Fruit fly (Drosophila melanogaster) whole organism, embryonic: ENCODE results near the gene Pgant2.

Experiments used
- ATbp ChIP-seq: fragments of 200-800 bp; sonication (Bioruptor generic); optimal IDR thresholded peaks from 2 replicates; lab custom pipeline; 2017; ENCODE audit warnings: missing biosample characterization, mild to moderate bottlenecking, missing genetic modification characterization, missing genetic modification reagents
- Asciz ChIP-seq: fragments of 200-800 bp; sonication (Bioruptor generic); optimal IDR thresholded peaks from 2 replicates; lab custom pipeline; 2017; ENCODE audit warnings: missing biosample characterization, mild to moderate bottlenecking, missing genetic modification characterization, missing genetic modification reagents
- Atf-2 ChIP-seq: fragments of 200-800 bp; sonication (Bioruptor generic); optimal IDR thresholded peaks from 2 replicates; lab custom pipeline; 2016; ENCODE audit warnings: missing biosample characterization, missing genetic modification characterization
- Blimp-1 ChIP-seq: fragments of 200-800 bp; sonication (Bioruptor generic); optimal IDR thresholded peaks from 3 replicates; lab custom pipeline; 2018; ENCODE audit warnings: missing biosample characterization, missing genetic modification characterization, mild to moderate bottlenecking, moderate library complexity, missing genetic modification reagents
- CG13123 ChIP-seq: fragments of 200-800 bp; sonication (Bioruptor generic); optimal IDR thresholded peaks from 2 replicates; lab custom pipeline; 2016; ENCODE audit warnings: missing biosample characterization, missing genetic modification characterization
- CG14050 ChIP-seq: fragments of 200-800 bp; sonication (Bioruptor generic); IDR thresholded peaks from 3 replicates; pipeline ENCODE4 v1.3.6; 2022; ENCODE audit warnings: missing biosample characterization, missing genetic modification characterization
- CG15011 ChIP-seq: fragments of 200-800 bp; sonication (Bioruptor generic); optimal IDR thresholded peaks from 3 replicates; lab custom pipeline; 2018; ENCODE audit warnings: missing biosample characterization, mild to moderate bottlenecking, missing genetic modification characterization
- CG1529 ChIP-seq: fragments of 200-800 bp; sonication (Bioruptor generic); optimal IDR thresholded peaks from 3 replicates; lab custom pipeline; 2018; ENCODE audit warnings: missing biosample characterization, missing genetic modification characterization
- CG16815 ChIP-seq: fragments of 200-800 bp; sonication (Bioruptor generic); optimal IDR thresholded peaks from 3 replicates; lab custom pipeline; 2017; ENCODE audit warnings: missing biosample characterization, mild to moderate bottlenecking, missing genetic modification characterization
- CG17612 ChIP-seq: fragments of 200-800 bp; sonication (Bioruptor generic); IDR thresholded peaks from 2 replicates; pipeline ENCODE4 v1.3.6; 2022; ENCODE audit warnings: missing biosample characterization, missing genetic modification characterization
- CG17802 ChIP-seq: fragments of 200-800 bp; sonication (Bioruptor generic); optimal IDR thresholded peaks from 2 replicates; lab custom pipeline; 2018; ENCODE audit warnings: missing biosample characterization, mild to moderate bottlenecking, missing genetic modification characterization, moderate library complexity
- CG18599 ChIP-seq: fragments of 200-800 bp; sonication (Bioruptor generic); optimal IDR thresholded peaks from 3 replicates; lab custom pipeline; 2017; ENCODE audit warnings: missing biosample characterization, missing genetic modification characterization, mild to moderate bottlenecking, moderate library complexity, missing genetic modification reagents
- CG18764 ChIP-seq: fragments of 200-800 bp; sonication (Bioruptor generic); optimal IDR thresholded peaks from 3 replicates; lab custom pipeline; 2016; ENCODE audit warnings: missing biosample characterization, missing genetic modification characterization
- CG2129 ChIP-seq: fragments of 200-800 bp; sonication (Bioruptor generic); IDR thresholded peaks from 2 replicates; pipeline ENCODE4 v1.3.6; 2022; ENCODE audit warnings: missing biosample characterization, missing genetic modification characterization; ENCODE audit not compliant: partially characterized antibody
- CG2678 ChIP-seq: fragments of 200-800 bp; sonication (Bioruptor generic); optimal IDR thresholded peaks from 3 replicates; lab custom pipeline; 2019; ENCODE audit warnings: missing biosample characterization, mild to moderate bottlenecking, missing genetic modification characterization, moderate library complexity
- CG2712 ChIP-seq: fragments of 200-800 bp; optimal IDR thresholded peaks from 3 replicates; lab custom pipeline; 2019; ENCODE audit warnings: missing biosample characterization, mild to moderate bottlenecking, missing genetic modification characterization, moderate library complexity
- CG31365 ChIP-seq: fragments of 200-800 bp; sonication (Bioruptor generic); optimal IDR thresholded peaks from 2 replicates; lab custom pipeline; 2018; ENCODE audit warnings: missing biosample characterization, mild to moderate bottlenecking, missing genetic modification characterization
- CG3281 ChIP-seq: fragments of 200-800 bp; sonication (Bioruptor generic); optimal IDR thresholded peaks from 3 replicates; lab custom pipeline; 2017; ENCODE audit warnings: missing biosample characterization, mild to moderate bottlenecking, missing genetic modification characterization
- CG4707 ChIP-seq: fragments of 200-800 bp; sonication (Bioruptor generic); optimal IDR thresholded peaks from 2 replicates; lab custom pipeline; 2018; ENCODE audit warnings: missing biosample characterization, mild to moderate bottlenecking, missing genetic modification characterization, moderate library complexity
- CG6175 ChIP-seq: fragments of 200-800 bp; sonication (Bioruptor generic); IDR thresholded peaks from 3 replicates; pipeline ENCODE4 v1.3.6; 2022; ENCODE audit warnings: missing biosample characterization, missing genetic modification characterization
- CG7839 ChIP-seq: fragments of 200-800 bp; sonication (Bioruptor generic); optimal IDR thresholded peaks from 3 replicates; lab custom pipeline; 2018; ENCODE audit warnings: missing biosample characterization, mild to moderate bottlenecking, missing genetic modification characterization, moderate library complexity
- CG7987 ChIP-seq: fragments of 200-800 bp; sonication (Bioruptor generic); optimal IDR thresholded peaks from 2 replicates; lab custom pipeline; 2018; ENCODE audit warnings: missing biosample characterization, mild to moderate bottlenecking, missing genetic modification characterization, moderate library complexity
- CG8388 ChIP-seq: fragments of 200-800 bp; sonication (Bioruptor generic); optimal IDR thresholded peaks from 2 replicates; lab custom pipeline; 2019; ENCODE audit warnings: missing biosample characterization, mild to moderate bottlenecking, missing genetic modification characterization, moderate library complexity
- CG8944 ChIP-seq: fragments of 200-800 bp; sonication (Bioruptor generic); optimal IDR thresholded peaks from 3 replicates; lab custom pipeline; 2016; ENCODE audit warnings: missing biosample characterization, missing genetic modification characterization
- CG9215 ChIP-seq: fragments of 200-800 bp; sonication (Bioruptor generic); IDR thresholded peaks from 2 replicates; pipeline ENCODE4 v1.3.6; 2022; ENCODE audit warnings: missing biosample characterization, missing genetic modification characterization
- CG9817 ChIP-seq: fragments of 200-800 bp; sonication (Bioruptor generic); optimal IDR thresholded peaks from 2 replicates; lab custom pipeline; 2018; ENCODE audit warnings: missing biosample characterization, mild to moderate bottlenecking, missing genetic modification characterization, moderate library complexity
- Camta ChIP-seq: fragments of 200-800 bp; sonication (Bioruptor generic); optimal IDR thresholded peaks from 2 replicates; lab custom pipeline; 2016; ENCODE audit warnings: missing biosample characterization, missing genetic modification characterization
- Dad ChIP-seq: fragments of 200-800 bp; sonication (Bioruptor generic); optimal IDR thresholded peaks from 3 replicates; lab custom pipeline; 2016; ENCODE audit warnings: missing biosample characterization, missing genetic modification characterization
- Deaf1 ChIP-seq: fragments of 200-800 bp; optimal IDR thresholded peaks from 3 replicates; lab custom pipeline; 2019; ENCODE audit warnings: missing biosample characterization, mild to moderate bottlenecking, missing genetic modification characterization, moderate library complexity
- HHEX ChIP-seq: fragments of 200-800 bp; sonication (Bioruptor generic); optimal IDR thresholded peaks from 3 replicates; lab custom pipeline; 2017; ENCODE audit warnings: missing biosample characterization, mild to moderate bottlenecking, missing genetic modification characterization, missing genetic modification reagents
- Mes4 ChIP-seq: fragments of 200-800 bp; sonication (Bioruptor generic); optimal IDR thresholded peaks from 2 replicates; lab custom pipeline; 2016; ENCODE audit warnings: missing biosample characterization, missing genetic modification characterization
- NC2β ChIP-seq: fragments of 200-800 bp; sonication (Bioruptor generic); optimal IDR thresholded peaks from 2 replicates; lab custom pipeline; 2016; ENCODE audit warnings: missing biosample characterization, missing genetic modification characterization
- NFAT ChIP-seq: fragments of 200-800 bp; sonication (Bioruptor generic); IDR thresholded peaks from 2 replicates; pipeline ENCODE4 v1.3.6; 2022; ENCODE audit warnings: missing biosample characterization, missing genetic modification characterization
- Rfx ChIP-seq: fragments of 200-800 bp; sonication (Bioruptor generic); IDR thresholded peaks from 2 replicates; pipeline ENCODE4 v1.3.6; 2022; ENCODE audit warnings: missing biosample characterization, missing genetic modification characterization
- Rx ChIP-seq: fragments of 200-800 bp; sonication (Bioruptor generic); IDR thresholded peaks from 2 replicates; pipeline ENCODE4 v1.3.6; 2022; ENCODE audit warnings: missing biosample characterization, missing genetic modification characterization
- Sox102F ChIP-seq: fragments of 200-800 bp; sonication (Bioruptor generic); optimal IDR thresholded peaks from 2 replicates; lab custom pipeline; 2018; ENCODE audit warnings: missing biosample characterization, mild to moderate bottlenecking, missing genetic modification characterization, moderate library complexity
- TFAM ChIP-seq: fragments of 200-800 bp; sonication (Bioruptor generic); optimal IDR thresholded peaks from 2 replicates; lab custom pipeline; 2017; ENCODE audit warnings: missing biosample characterization, missing genetic modification characterization, inconsistent platforms
- az2 ChIP-seq: fragments of 200-800 bp; sonication (Bioruptor generic); optimal IDR thresholded peaks from 3 replicates; lab custom pipeline; 2016; ENCODE audit warnings: missing biosample characterization, missing genetic modification characterization
- bowl ChIP-seq: fragments of 200-800 bp; sonication (Bioruptor generic); IDR thresholded peaks from 2 replicates; pipeline ENCODE4 v1.3.6; 2022; ENCODE audit warnings: missing biosample characterization, missing genetic modification characterization
- cg ChIP-seq: fragments of 200-800 bp; sonication (Bioruptor generic); optimal IDR thresholded peaks from 3 replicates; lab custom pipeline; 2019; ENCODE audit warnings: missing biosample characterization, mild to moderate bottlenecking, missing genetic modification characterization, moderate library complexity
- chm ChIP-seq: fragments of 200-800 bp; sonication (Bioruptor generic); IDR thresholded peaks from 2 replicates; pipeline ENCODE4 v1.3.6; 2022; ENCODE audit warnings: missing biosample characterization, missing genetic modification characterization
- dan ChIP-seq: fragments of 200-800 bp; sonication (Bioruptor generic); IDR thresholded peaks from 2 replicates; pipeline ENCODE4 v1.3.6; 2022; ENCODE audit warnings: missing biosample characterization, missing genetic modification characterization
- gem ChIP-seq: fragments of 200-800 bp; sonication (Bioruptor generic); optimal IDR thresholded peaks from 2 replicates; lab custom pipeline; 2019; ENCODE audit warnings: missing biosample characterization, mild to moderate bottlenecking, missing genetic modification characterization, moderate library complexity
- hb ChIP-seq: fragments of 200-800 bp; sonication (Bioruptor generic); IDR thresholded peaks from 3 replicates; pipeline ENCODE4 v1.3.6; 2022; ENCODE audit warnings: missing biosample characterization, missing genetic modification characterization; ENCODE audit not compliant: partially characterized antibody
- lbe ChIP-seq: fragments of 200-800 bp; sonication (Bioruptor generic); optimal IDR thresholded peaks from 2 replicates; lab custom pipeline; 2016; ENCODE audit warnings: missing biosample characterization, mild to moderate bottlenecking, missing genetic modification characterization
- mam ChIP-seq: fragments of 200-800 bp; sonication (Bioruptor generic); optimal IDR thresholded peaks from 3 replicates; lab custom pipeline; 2016; ENCODE audit warnings: missing biosample characterization, missing genetic modification characterization
- sim ChIP-seq: fragments of 200-800 bp; sonication (Bioruptor generic); IDR thresholded peaks from 2 replicates; pipeline ENCODE4 v1.3.6; 2022; ENCODE audit warnings: missing biosample characterization, missing genetic modification characterization
- stwl ChIP-seq: fragments of 200-800 bp; sonication (Bioruptor generic); optimal IDR thresholded peaks from 3 replicates; lab custom pipeline; 2018; ENCODE audit warnings: missing biosample characterization, mild to moderate bottlenecking, missing genetic modification characterization, moderate library complexity
- tin ChIP-seq: fragments of 200-800 bp; sonication (Bioruptor generic); optimal IDR thresholded peaks from 3 replicates; lab custom pipeline; 2016; ENCODE audit warnings: missing biosample characterization, missing genetic modification characterization
- unc-4 ChIP-seq: fragments of 200-800 bp; sonication (Bioruptor generic); IDR thresholded peaks from 2 replicates; pipeline ENCODE4 v1.3.6; 2022; ENCODE audit warnings: missing biosample characterization, missing genetic modification characterization; ENCODE audit not compliant: partially characterized antibody
- wek ChIP-seq: fragments of 200-800 bp; sonication (Bioruptor generic); optimal IDR thresholded peaks from 3 replicates; lab custom pipeline; 2018; ENCODE audit warnings: missing biosample characterization, mild to moderate bottlenecking, missing genetic modification characterization, moderate library complexity

Pgant2 gene

DNA sequence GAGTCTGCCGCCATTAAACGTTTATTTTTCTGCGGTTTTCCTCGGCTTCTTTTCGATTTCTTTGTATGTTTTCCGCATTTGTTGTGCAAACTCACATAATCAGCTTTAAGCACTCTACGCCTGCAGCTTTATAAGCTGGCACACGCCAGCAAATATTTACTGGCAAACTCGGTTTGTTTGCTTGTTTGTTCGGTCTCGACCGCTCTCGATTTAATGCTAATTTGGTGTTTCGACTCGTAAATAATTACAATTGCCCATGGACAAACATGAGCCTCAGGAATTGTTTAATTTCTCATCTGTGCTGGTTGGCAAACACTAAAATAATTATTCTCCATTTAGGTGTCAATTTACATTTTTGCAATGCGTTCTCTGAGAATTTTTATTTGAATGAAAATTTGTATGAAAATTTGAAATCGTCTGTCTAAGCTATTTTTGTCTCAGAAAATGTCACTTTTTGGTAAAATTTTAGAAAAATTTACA lies 28.9 kb downstream of the Pgant2 start, which contains the start of gene CG34175 (continued):
- TF ChIP-seq CG9817 (tag; lab: Kevin White, UChicago) (no peak), tin (GFP tag; lab: Kevin White, UChicago) (no peak), CG15011 (GFP tag; lab: Kevin White, UChicago) (peak; percentile 9), Rx (no peak), sim (GFP tag; lab: Robert Waterston, UW) (no peak), CG6175 (no peak), CG31365 (tag; lab: Kevin White, UChicago) (peak; percentile 16), CG8388 (GFP tag; lab: Kevin White, UChicago) (no peak), hb (no peak), CG4707 (GFP tag; lab: Kevin White, UChicago) (no peak), bowl (GFP tag; lab: Robert Waterston, UW) (no peak), Sox102F (GFP tag; lab: Kevin White, UChicago) (peak; percentile 36), CG17802 (tag; lab: Kevin White, UChicago) (peak; percentile 5), HHEX (GFP tag; lab: Kevin White, UChicago) (peak; percentile 4), NC2β (GFP tag; lab: Kevin White, UChicago) (no peak), CG3281 (peak; percentile 11), CG13123 (GFP tag; lab: Kevin White, UChicago) (no peak), az2 (GFP tag; lab: Kevin White, UChicago) (no peak), Mes4 (GFP tag; lab: Kevin White, UChicago) (no peak), unc-4 (no peak), CG18764 (GFP tag; lab: Kevin White, UChicago) (peak; percentile 27), Blimp-1 (GFP tag; lab: Kevin White, UChicago) (peak; percentile 51), CG8944 (GFP tag; lab: Kevin White, UChicago) (no peak), CG9215 (GFP tag; lab: Robert Waterston, UW) (no peak), stwl (no peak), CG7839 (tag; lab: Kevin White, UChicago) (peak; percentile 31), Camta (GFP tag; lab: Kevin White, UChicago) (no peak), CG2678 (peak; percentile 50), wek (GFP tag; lab: Kevin White, UChicago) (no peak), dan (GFP tag; lab: Robert Waterston, UW) (no peak), CG2712 (tag; lab: Kevin White, UChicago) (no peak), TFAM (GFP tag; lab: Kevin White, UChicago) (no peak), ATbp (GFP tag; lab: Kevin White, UChicago) (peak; percentile 3), gem (tag; lab: Kevin White, UChicago) (peak; percentile 63), lbe (GFP tag; lab: Kevin White, UChicago) (no peak), CG17612 (GFP tag; lab: Robert Waterston, UW) (no peak), CG1529 (GFP tag; lab: Kevin White, UChicago) (no peak), mam (GFP tag; lab: Kevin White, UChicago) (no peak), NFAT (GFP tag; lab: Robert Waterston, UW) (no peak), cg (GFP tag; lab: Kevin White, UChicago) (no peak), CG14050 (no peak), CG2129 (GFP tag; lab: Robert Waterston, UW) (no peak), Atf-2 (GFP tag; lab: Kevin White, UChicago) (no peak), Asciz (GFP tag; lab: Kevin White, UChicago) (peak; percentile 45), chm (GFP tag; lab: Robert Waterston, UW) (no peak), CG16815 (GFP tag; lab: Kevin White, UChicago) (no peak), Deaf1 (tag; lab: Kevin White, UChicago) (no peak), CG18599 (GFP tag; lab: Kevin White, UChicago) (peak; percentile 27), Rfx (GFP tag; lab: Robert Waterston, UW) (no peak), CG7987 (GFP tag; lab: Kevin White, UChicago) (no peak), Dad (no peak)
